Worm (Caenorhabditis elegans) whole organism, late embryonic: ENCODE measurements around the gene clec-216.

ENCODE experiments used
- F13H6.1 ChIP-seq: sonication (generic microtip); optimal IDR thresholded peaks from 2 replicates; lab custom pipeline; 2016; ENCODE audit warnings: missing genetic modification characterization, missing compliant biosample characterization
- ama-1 ChIP-seq: fragments of 150-350 bp; optimal IDR thresholded peaks from 2 replicates; lab custom pipeline; 2014
- ceh-14 ChIP-seq: sonication (generic microtip); optimal IDR thresholded peaks from 2 replicates; lab custom pipeline; 2016; ENCODE audit warnings: missing genotype, missing genetic modification characterization, missing compliant biosample characterization
- ceh-34 ChIP-seq: sonication (generic microtip); optimal IDR thresholded peaks from 2 replicates; lab custom pipeline; 2016; ENCODE audit warnings: mild to moderate bottlenecking, missing genetic modification characterization, missing compliant biosample characterization
- dmd-4 ChIP-seq: sonication (generic microtip); optimal IDR thresholded peaks from 2 replicates; lab custom pipeline; 2016; ENCODE audit warnings: borderline replicate concordance, missing genetic modification characterization, missing compliant biosample characterization
- hlh-13 ChIP-seq: fragments of 200-800 bp; sonication (Bioruptor generic); optimal IDR thresholded peaks from 2 replicates; lab custom pipeline; 2018; ENCODE audit warnings: mild to moderate bottlenecking, missing genetic modification characterization, missing compliant biosample characterization
- nhr-11 ChIP-seq: fragments of 150-350 bp; optimal IDR thresholded peaks from 2 replicates; lab custom pipeline; 2014; ENCODE audit warnings: missing biosample characterization, missing genetic modification characterization
- pqm-1 ChIP-seq: sonication (generic microtip); optimal IDR thresholded peaks from 2 replicates; lab custom pipeline; 2016; ENCODE audit warnings: missing genetic modification characterization, missing compliant biosample characterization
- tbx-2 ChIP-seq: sonication (generic microtip); optimal IDR thresholded peaks from 2 replicates; lab custom pipeline; 2016; ENCODE audit warnings: missing genetic modification characterization, missing compliant biosample characterization
- unc-86 ChIP-seq: sonication (generic microtip); optimal IDR thresholded peaks from 2 replicates; lab custom pipeline; 2016; ENCODE audit warnings: missing genetic modification characterization, missing compliant biosample characterization

ce11 chrV:7926784-7927183 lies 26.0 kb downstream of the clec-216 start, which contains the start of gene srsx-6:
- TF ChIP-seq pqm-1 (tag; lab: Kevin White, UChicago) (no peak), dmd-4 (tag; lab: Kevin White, UChicago) (no peak), F13H6.1 (tag; lab: Kevin White, UChicago) (no peak), tbx-2 (tag; lab: Kevin White, UChicago) (no peak), ceh-34 (tag; lab: Kevin White, UChicago) (no peak), ceh-14 (tag; lab: Kevin White, UChicago) (no peak), nhr-11 (no peak), hlh-13 (GFP tag; lab: Kevin White, UChicago) (no peak), unc-86 (tag; lab: Kevin White, UChicago) (no peak), ama-1 (lab: Kevin White, UChicago) (no peak)
